Fruit fly (Drosophila melanogaster): ENCODE data around the gene Hgsnat.
A peak's percentile ranks its signal among the peaks of the same experiment; 100 is the strongest.

Gene Hgsnat

DNA sequence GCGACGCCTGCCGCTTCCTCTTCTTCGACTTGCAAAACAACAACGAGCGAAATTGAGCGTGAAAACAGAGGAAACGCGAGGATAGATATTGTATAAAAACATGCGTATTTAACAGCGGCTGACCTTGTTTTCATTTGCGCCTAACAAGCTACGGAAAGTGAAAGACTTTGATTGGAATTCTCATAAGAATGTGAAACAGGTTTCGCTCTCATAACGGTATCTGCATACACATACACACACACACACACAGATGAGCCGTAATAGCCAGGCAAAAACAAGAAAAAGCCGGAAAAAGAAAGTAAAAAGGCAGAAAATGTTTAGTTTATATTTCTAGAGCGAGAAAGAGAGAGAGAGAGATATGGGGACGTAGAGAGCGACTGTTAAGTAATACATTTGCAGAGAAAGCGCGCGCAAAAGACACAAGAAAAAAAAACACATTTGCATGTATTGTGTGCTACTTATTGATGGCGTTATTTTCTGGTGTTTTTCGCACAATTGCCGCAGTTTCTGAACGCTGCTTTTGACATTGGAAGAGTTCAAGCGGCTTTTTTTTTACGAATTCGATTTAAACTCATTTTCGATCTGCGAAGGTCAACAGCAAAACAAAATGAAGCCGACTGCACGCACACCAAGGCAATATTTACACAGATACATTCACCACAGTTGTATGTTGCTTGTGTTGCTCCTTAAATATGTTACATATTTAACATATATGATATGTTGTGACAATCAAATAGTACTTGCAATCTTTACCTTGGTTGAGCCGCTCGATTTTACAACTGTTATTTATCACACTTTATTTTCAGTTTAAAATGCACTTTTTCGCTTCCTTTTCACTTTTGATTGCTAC lies 18.9 kb downstream of the Hgsnat start:
- TF ChIP-seq psq (GFP tag; optimal IDR thresholded peaks at IDR 0.05) = peak; percentile 46
- TF ChIP-seq Sp1 (GFP tag; optimal IDR thresholded peaks at IDR 0.05) = no peak
- peak; percentile 29 for TF ChIP-seq rgr (GFP tag; optimal IDR thresholded peaks at IDR 0.05)

DNA sequence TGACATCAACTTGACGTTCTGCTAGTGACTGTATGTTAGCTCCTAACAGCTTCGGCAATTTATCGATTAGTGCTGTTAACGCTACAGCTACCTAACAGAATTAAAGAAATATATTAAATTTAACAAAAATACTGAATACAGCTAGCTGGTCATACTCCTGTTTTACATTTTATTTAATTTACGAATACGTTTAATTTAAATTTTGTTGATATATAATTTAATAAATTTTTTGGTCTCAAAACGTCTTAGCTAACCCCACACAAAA lies 19.5 kb downstream of the Hgsnat start, which contains the start of gene CG44774:
CG44774 (minus strand) TSS at position 34 of the 265 bp plus-strand sequence.
- TF ChIP-seq fru (GFP tag; optimal IDR thresholded peaks at IDR 0.05) = no peak
- no peak for TF ChIP-seq Hr83 (GFP tag; optimal IDR thresholded peaks at IDR 0.05; ENCODE audit: poor library complexity, severe bottlenecking)
- TF ChIP-seq ey (GFP tag; optimal IDR thresholded peaks at IDR 0.05) = no peak
- TF ChIP-seq dsf (GFP tag; optimal IDR thresholded peaks at IDR 0.05; ENCODE audit: borderline replicate concordance) = no peak
- TF ChIP-seq sage (GFP tag; optimal IDR thresholded peaks at IDR 0.05) = no peak
- TF ChIP-seq dmrt93B (GFP tag; optimal IDR thresholded peaks at IDR 0.05) = no peak
- TF ChIP-seq Hr78 (GFP tag; optimal IDR thresholded peaks at IDR 0.05) = no peak
- TF ChIP-seq woc (GFP tag; optimal IDR thresholded peaks at IDR 0.05) = no peak
- no peak for TF ChIP-seq tai (GFP tag; optimal IDR thresholded peaks at IDR 0.05)
- TF ChIP-seq rgr (GFP tag; optimal IDR thresholded peaks at IDR 0.05) = no peak

DNA sequence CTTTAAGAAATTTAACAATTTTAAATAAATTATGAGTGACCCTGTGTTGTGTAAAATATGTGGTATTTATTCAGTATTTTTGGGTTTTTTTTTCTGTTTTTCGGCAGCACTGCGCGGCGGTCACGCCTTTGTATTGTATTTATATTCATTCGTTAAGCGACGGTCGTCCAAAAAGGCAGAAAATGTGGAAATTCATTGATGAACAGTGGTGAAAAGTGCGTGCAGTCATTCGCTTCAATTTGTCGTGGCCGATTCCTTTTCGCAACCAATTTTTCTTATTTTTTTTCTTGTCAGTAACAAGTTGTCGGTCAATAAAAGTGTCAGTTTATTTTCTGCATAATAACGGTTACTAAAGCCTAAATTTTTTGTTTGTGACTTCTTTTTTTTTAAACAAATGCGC lies 20.5 kb downstream of the Hgsnat start, which contains the start of gene Ptp4E:
Ptp4E (plus strand) TSS at position 143 of the 400 bp plus-strand sequence.
- TF ChIP-seq Dfd (GFP tag; optimal IDR thresholded peaks at IDR 0.05) (no peak), sv (GFP tag; optimal IDR thresholded peaks at IDR 0.05) (no peak), brk (GFP tag; optimal IDR thresholded peaks at IDR 0.05) (no peak), ey (GFP tag; optimal IDR thresholded peaks at IDR 0.05) (no peak), Dif (GFP tag; optimal IDR thresholded peaks at IDR 0.05; ENCODE audit: partially characterized antibody) (peak; percentile 10), OdsH (GFP tag; optimal IDR thresholded peaks at IDR 0.05) (no peak), Hr83 (GFP tag; optimal IDR thresholded peaks at IDR 0.05; ENCODE audit: poor library complexity, severe bottlenecking) (no peak), Myc (optimal IDR thresholded peaks at IDR 0.05) (no peak), CG9705 (GFP tag; optimal IDR thresholded peaks at IDR 0.05) (no peak), br (GFP tag; optimal IDR thresholded peaks at IDR 0.05) (no peak), lola (GFP tag; optimal IDR thresholded peaks at IDR 0.05) (no peak), N (GFP tag; optimal IDR thresholded peaks at IDR 0.05) (no peak), Rel (GFP tag; optimal IDR thresholded peaks at IDR 0.05) (no peak), Rel (tag; optimal IDR thresholded peaks at IDR 0.05) (no peak), jim (GFP tag; optimal IDR thresholded peaks at IDR 0.05) (no peak), dl (GFP tag; optimal IDR thresholded peaks at IDR 0.05; ENCODE audit: insufficient read depth in 1 of 2, partially characterized antibody in 2 of 2) (no peak), psq (GFP tag; optimal IDR thresholded peaks at IDR 0.05) (no peak), HLH106 (tag; optimal IDR thresholded peaks at IDR 0.05) (no peak), fru (GFP tag; optimal IDR thresholded peaks at IDR 0.05) (no peak), rgr (GFP tag; optimal IDR thresholded peaks at IDR 0.05) (no peak), tai (GFP tag; optimal IDR thresholded peaks at IDR 0.05) (peak; percentile 38), Hnf4 (GFP tag; optimal IDR thresholded peaks at IDR 0.05) (peak; percentile 16), foxo (GFP tag; optimal IDR thresholded peaks at IDR 0.05) (peak in 1 of 2 experiments; percentile 15), woc (GFP tag; optimal IDR thresholded peaks at IDR 0.05) (peak; percentile 25), dsf (GFP tag; optimal IDR thresholded peaks at IDR 0.05; ENCODE audit: borderline replicate concordance) (no peak), dmrt93B (GFP tag; optimal IDR thresholded peaks at IDR 0.05) (no peak), usp (GFP tag; optimal IDR thresholded peaks at IDR 0.05) (no peak), Jra (GFP tag; optimal IDR thresholded peaks at IDR 0.05) (no peak), sage (GFP tag; optimal IDR thresholded peaks at IDR 0.05) (peak; percentile 27), h (GFP tag; optimal IDR thresholded peaks at IDR 0.05) (no peak), Hr78 (GFP tag; optimal IDR thresholded peaks at IDR 0.05) (no peak), Mio (GFP tag; optimal IDR thresholded peaks at IDR 0.05) (no peak), CG32264 (GFP tag; optimal IDR thresholded peaks at IDR 0.05) (no peak), pan (optimal IDR thresholded peaks at IDR 0.05) (no peak), Vsx2 (GFP tag; optimal IDR thresholded peaks at IDR 0.05; ENCODE audit: partially characterized antibody) (no peak), Sp1 (GFP tag; optimal IDR thresholded peaks at IDR 0.05) (no peak), CrebA (GFP tag; optimal IDR thresholded peaks at IDR 0.05; ENCODE audit: borderline replicate concordance) (no peak), GATAd (GFP tag; optimal IDR thresholded peaks at IDR 0.05) (no peak), Abd-B (GFP tag; optimal IDR thresholded peaks at IDR 0.05) (no peak)
